Worm (Caenorhabditis elegans): Measurements from ENCODE around the gene C16D9.3.

ce11 chrV:8219550-8219949 is 20.3 kb downstream of the C16D9.3 start:
- TF ChIP-seq ets-4 (GFP tag; optimal IDR thresholded peaks at IDR 0.05): no peak
- TF ChIP-seq ama-1 (optimal IDR thresholded peaks at IDR 0.05): no peak
- TF ChIP-seq ama-1 (GFP tag; optimal IDR thresholded peaks at IDR 0.05): no peak
- TF ChIP-seq snpc-4 (GFP tag; optimal IDR thresholded peaks at IDR 0.05): no peak
- no peak for TF ChIP-seq snpc-4 (tag; optimal IDR thresholded peaks at IDR 0.05)
- TF ChIP-seq Y95B8A.8 (GFP tag; IDR thresholded peaks at IDR 0.05): no peak
- TF ChIP-seq F52B5.7 (tag; optimal IDR thresholded peaks at IDR 0.05): no peak

Measured in whole organism, young adult.